Worm (Caenorhabditis elegans): ENCODE data around the gene slc-28.2.

- TF ChIP-seq unc-39 (tag; optimal IDR thresholded peaks at IDR 0.05) (no peak), unc-62 (GFP tag; optimal IDR thresholded peaks at IDR 0.05) (no peak)
These were observed 42.1 kb upstream of the slc-28.2 start, which contains the start of gene T20D4.3 for ce11 chrV:3417928-3418327.

All from whole organism, mixed stage, embryonic.